Fruit fly (Drosophila melanogaster): ENCODE results near the gene Nepl15.

Gene Nepl15

dm6 chr3R:22771670-22772069 is 5.7 kb upstream of the Nepl15 start, which contains the start of gene CG43095:
CG43095 (minus strand) TSS chr3R:22771770.
- TF ChIP-seq Oaz (GFP tag; IDR thresholded peaks at IDR 0.05) (no peak), CG3995 (GFP tag; optimal IDR thresholded peaks at IDR 0.05) (no peak), amos (GFP tag; IDR thresholded peaks at IDR 0.05; ENCODE audit: partially characterized antibody) (no peak), MTF-1 (GFP tag; optimal IDR thresholded peaks at IDR 0.05; ENCODE audit: borderline replicate concordance) (no peak)

dm6 chr3R:22770887-22771286 is 4.9 kb upstream of the Nepl15 start, which contains the start of gene CG43094:
CG43094 (minus strand) TSS chr3R:22770987.
- TF ChIP-seq zf30C (GFP tag; optimal IDR thresholded peaks at IDR 0.05) = no peak
- TF ChIP-seq CG17829 (tag; optimal IDR thresholded peaks at IDR 0.05) = no peak
- TF ChIP-seq Hand (GFP tag; optimal IDR thresholded peaks at IDR 0.05) = no peak
- TF ChIP-seq croc (GFP tag; conservative IDR thresholded peaks at IDR 0.05) = no peak
- no peak for TF ChIP-seq CG10979 (tag; optimal IDR thresholded peaks at IDR 0.05)
- TF ChIP-seq Drgx (GFP tag; IDR thresholded peaks at IDR 0.05) = no peak
- TF ChIP-seq pzg (GFP tag; optimal IDR thresholded peaks at IDR 0.05) = no peak
- TF ChIP-seq peb (GFP tag; IDR thresholded peaks at IDR 0.05) = no peak
- TF ChIP-seq Opbp (GFP tag; IDR thresholded peaks at IDR 0.05; ENCODE audit: partially characterized antibody) = no peak
- no peak for TF ChIP-seq GATAe (GFP tag; conservative IDR thresholded peaks at IDR 0.05)
- no peak for TF ChIP-seq CG7839 (tag; optimal IDR thresholded peaks at IDR 0.05)
- no peak for TF ChIP-seq hb (GFP tag; IDR thresholded peaks at IDR 0.05; ENCODE audit: partially characterized antibody)
- no peak for TF ChIP-seq psq (GFP tag; optimal IDR thresholded peaks at IDR 0.05)

- TF ChIP-seq B-H1 (GFP tag; IDR thresholded peaks at IDR 0.05) (no peak), Taf1 (GFP tag; IDR thresholded peaks at IDR 0.05) (no peak), Hmx (GFP tag; optimal IDR thresholded peaks at IDR 0.05) (no peak), crol (GFP tag; IDR thresholded peaks at IDR 0.05) (no peak), az2 (GFP tag; optimal IDR thresholded peaks at IDR 0.05) (no peak), H2.0 (GFP tag; IDR thresholded peaks at IDR 0.05) (no peak), ERR (GFP tag; optimal IDR thresholded peaks at IDR 0.05) (no peak), CG6765 (GFP tag; optimal IDR thresholded peaks at IDR 0.05) (no peak), CG6813 (GFP tag; optimal IDR thresholded peaks at IDR 0.05) (no peak)
Observed at dm6 chr3R:22770207-22770606, 4.2 kb upstream of the Nepl15 start, which contains the start of gene CG43093. CG43093 (minus strand) TSS chr3R:22770307.

- no peak for TF ChIP-seq CG17802 (tag; optimal IDR thresholded peaks at IDR 0.05)
- no peak for TF ChIP-seq CG7372 (GFP tag; IDR thresholded peaks at IDR 0.05)
- no peak for TF ChIP-seq Dbx (GFP tag; IDR thresholded peaks at IDR 0.05)
Observed at dm6 chr3R:22769567-22769966, 3.6 kb upstream of the Nepl15 start, which contains the start of gene CG43092. CG43092 (minus strand) TSS chr3R:22769667.

- no peak for TF ChIP-seq bowl (GFP tag; IDR thresholded peaks at IDR 0.05)
- TF ChIP-seq gcm (GFP tag; optimal IDR thresholded peaks at IDR 0.05) = no peak
- TF ChIP-seq disco-r (GFP tag; optimal IDR thresholded peaks at IDR 0.05) = no peak
- no peak for TF ChIP-seq kah (GFP tag; optimal IDR thresholded peaks at IDR 0.05)
- TF ChIP-seq Hand (GFP tag; optimal IDR thresholded peaks at IDR 0.05) = no peak
- TF ChIP-seq CG1603 (tag; optimal IDR thresholded peaks at IDR 0.05) = no peak
- peak; percentile 37 for TF ChIP-seq sens (GFP tag)
- TF ChIP-seq danr (GFP tag; IDR thresholded peaks at IDR 0.05) = no peak
Observed at dm6 chr3R:22768633-22769032, 2.7 kb upstream of the Nepl15 start, which contains the start of gene CG43091. CG43091 (minus strand) TSS chr3R:22768733.
